Worm (Caenorhabditis elegans) whole organism, L1 larva: ENCODE data around the gene atp-5.

Experiments used
- C04F5.9 ChIP-seq: sonication (generic microtip); optimal IDR thresholded peaks from 2 replicates; lab custom pipeline; 2016; ENCODE audit warnings: missing genetic modification characterization, missing compliant biosample characterization
- C34B4.2 ChIP-seq: sonication (generic microtip); optimal IDR thresholded peaks from 2 replicates; lab custom pipeline; 2017; ENCODE audit warnings: mild to moderate bottlenecking, missing genetic modification characterization, missing compliant biosample characterization
- F16B12.6 ChIP-seq: fragments of 150-350 bp; optimal IDR thresholded peaks from 2 replicates; lab custom pipeline; 2014; ENCODE audit warnings: missing biosample characterization, missing genetic modification characterization
- aha-1 ChIP-seq: fragments of 150-350 bp; optimal IDR thresholded peaks from 2 replicates; lab custom pipeline; 2014; ENCODE audit warnings: missing biosample characterization, missing genetic modification characterization
- ama-1 ChIP-seq: fragments of 150-350 bp; optimal IDR thresholded peaks from 2 replicates; lab custom pipeline; 2014
- blmp-1 ChIP-seq: fragments of 150-350 bp; optimal IDR thresholded peaks from 2 replicates; lab custom pipeline; 2014; ENCODE audit warnings: missing biosample characterization, missing genetic modification characterization
- ceh-8 ChIP-seq: fragments of 200-800 bp; sonication (Bioruptor generic); optimal IDR thresholded peaks from 2 replicates; lab custom pipeline; 2018; ENCODE audit warnings: mild to moderate bottlenecking, missing genetic modification characterization, moderate library complexity, missing compliant biosample characterization
- ces-1 ChIP-seq: fragments of 150-350 bp; optimal IDR thresholded peaks from 2 replicates; lab custom pipeline; 2014; ENCODE audit warnings: missing biosample characterization, missing genetic modification reagents, missing genetic modification characterization
- dpl-1 ChIP-seq, 3 experiments: fragments of 150-350 bp in 2 of 3; sonication (generic microtip) in 1 of 3; optimal IDR thresholded peaks; 2 replicates each; lab custom pipeline; 2014 to 2017; ENCODE audit warnings: missing biosample characterization in 3 of 3, missing genetic modification characterization in 3 of 3, missing genetic modification reagents in 3 of 3
- dsc-1 ChIP-seq: sonication (generic microtip); optimal IDR thresholded peaks from 2 replicates; lab custom pipeline; 2016; ENCODE audit warnings: mild to moderate bottlenecking, missing genetic modification characterization, missing compliant biosample characterization
- efl-1 ChIP-seq, 4 experiments: fragments of 150-350 bp; optimal IDR thresholded peaks in 3 of 4; peaks in 1 of 4; 1 replicate in 1 of 4; 2 replicates in 3 of 4; lab custom pipeline; 2014; ENCODE audit warnings: missing biosample characterization in 2 of 4, missing genetic modification characterization in 2 of 4, missing genetic modification reagents in 2 of 4
- egl-13 ChIP-seq: sonication (generic microtip); optimal IDR thresholded peaks from 2 replicates; lab custom pipeline; 2016; ENCODE audit warnings: missing genotype, missing genetic modification reagents, missing genetic modification characterization, missing compliant biosample characterization
- elt-2 ChIP-seq: sonication (generic microtip); optimal IDR thresholded peaks from 2 replicates; lab custom pipeline; 2016; ENCODE audit warnings: missing genetic modification characterization, mild to moderate bottlenecking, inconsistent platforms, missing compliant biosample characterization, missing genetic modification reagents
- fkh-10 ChIP-seq: sonication (generic microtip); optimal IDR thresholded peaks from 2 replicates; lab custom pipeline; 2017; ENCODE audit warnings: missing biosample characterization, missing genetic modification reagents, missing genetic modification characterization
- fkh-4 ChIP-seq: sonication (generic microtip); optimal IDR thresholded peaks from 2 replicates; lab custom pipeline; 2016; ENCODE audit warnings: missing compliant biosample characterization, missing genetic modification characterization, borderline replicate concordance
- fkh-8 ChIP-seq: sonication (generic microtip); optimal IDR thresholded peaks from 2 replicates; lab custom pipeline; 2016; ENCODE audit warnings: mild to moderate bottlenecking, missing genetic modification characterization, missing compliant biosample characterization
- grh-1 ChIP-seq: fragments of 200-800 bp; sonication (Bioruptor generic); IDR thresholded peaks from 2 replicates; pipeline ENCODE4 v1.3.6; 2022; ENCODE audit warnings: missing genetic modification reagents, missing genetic modification characterization, missing compliant biosample characterization
- irx-1 ChIP-seq: sonication (generic microtip); optimal IDR thresholded peaks from 2 replicates; lab custom pipeline; 2016; ENCODE audit warnings: missing genetic modification characterization, missing compliant biosample characterization
- jun-1 ChIP-seq: fragments of 150-350 bp; optimal IDR thresholded peaks from 2 replicates; lab custom pipeline; 2014; ENCODE audit warnings: missing biosample characterization, missing genetic modification reagents, missing genetic modification characterization
- lin-13 ChIP-seq: fragments of 150-350 bp; optimal IDR thresholded peaks from 2 replicates; lab custom pipeline; 2014; ENCODE audit warnings: missing biosample characterization, missing genetic modification reagents, missing genetic modification characterization
- lin-14 ChIP-seq: fragments of 200-800 bp; sonication (Bioruptor generic); optimal IDR thresholded peaks from 2 replicates; lab custom pipeline; 2018; ENCODE audit warnings: mild to moderate bottlenecking, missing genetic modification characterization, moderate library complexity, missing compliant biosample characterization
- lsy-2 ChIP-seq, 2 experiments: fragments of 150-350 bp; optimal IDR thresholded peaks; 2 replicates each; lab custom pipeline; 2014; ENCODE audit warnings: missing biosample characterization in 2 of 2, missing genetic modification characterization in 2 of 2
- mab-9 ChIP-seq: fragments of 200-800 bp; sonication (Bioruptor generic); IDR thresholded peaks from 2 replicates; pipeline ENCODE4 v1.3.6; 2022; ENCODE audit warnings: missing genetic modification reagents, missing genetic modification characterization, missing compliant biosample characterization
- nhr-19 ChIP-seq: fragments of 200-800 bp; sonication (Bioruptor generic); conservative IDR thresholded peaks from 2 replicates; pipeline ENCODE4 v1.3.6; 2022; ENCODE audit warnings: missing genetic modification characterization, missing compliant biosample characterization
- nhr-47 ChIP-seq: sonication (generic microtip); optimal IDR thresholded peaks from 2 replicates; lab custom pipeline; 2016; ENCODE audit warnings: mild to moderate bottlenecking, missing genetic modification characterization, moderate library complexity, missing compliant biosample characterization
- nhr-71 ChIP-seq: sonication (generic microtip); optimal IDR thresholded peaks from 2 replicates; lab custom pipeline; 2016; ENCODE audit warnings: mild to moderate bottlenecking, missing genetic modification characterization, moderate library complexity, missing compliant biosample characterization
- nhr-84 ChIP-seq: sonication (generic microtip); optimal IDR thresholded peaks from 2 replicates; lab custom pipeline; 2017; ENCODE audit warnings: missing biosample characterization, missing genetic modification characterization
- nhr-85 ChIP-seq: sonication (generic microtip); peaks from one replicate; lab custom pipeline; 2016; ENCODE audit warnings: missing genetic modification characterization, inconsistent platforms, missing compliant biosample characterization
- pqm-1 ChIP-seq: sonication (generic microtip); optimal IDR thresholded peaks from 3 replicates; lab custom pipeline; 2017; ENCODE audit warnings: missing biosample characterization, missing genetic modification characterization
- rnt-1 ChIP-seq: sonication (generic microtip); optimal IDR thresholded peaks from 2 replicates; lab custom pipeline; 2016; ENCODE audit warnings: mild to moderate bottlenecking, missing genetic modification characterization, moderate library complexity, missing compliant biosample characterization
- sox-4 ChIP-seq: sonication (generic microtip); optimal IDR thresholded peaks from 2 replicates; lab custom pipeline; 2016; ENCODE audit warnings: missing genetic modification characterization, missing compliant biosample characterization
- swsn-7 ChIP-seq: sonication (generic microtip); optimal IDR thresholded peaks from 2 replicates; lab custom pipeline; 2016; ENCODE audit warnings: missing genetic modification characterization, missing compliant biosample characterization
- unc-130 ChIP-seq: fragments of 150-350 bp; optimal IDR thresholded peaks from 2 replicates; lab custom pipeline; 2017; ENCODE audit warnings: missing biosample characterization, missing genetic modification characterization, inconsistent platforms
- unc-30 ChIP-seq: sonication (generic microtip); optimal IDR thresholded peaks from 2 replicates; lab custom pipeline; 2017; ENCODE audit warnings: missing biosample characterization, missing genetic modification characterization
- unc-62 ChIP-seq: fragments of 150-350 bp; optimal IDR thresholded peaks from 2 replicates; lab custom pipeline; 2014; ENCODE audit warnings: missing biosample characterization, missing genetic modification reagents, missing genetic modification characterization
- unc-86 ChIP-seq: sonication (generic microtip); optimal IDR thresholded peaks from 2 replicates; lab custom pipeline; 2016; ENCODE audit warnings: missing genetic modification characterization, missing compliant biosample characterization
- vab-15 ChIP-seq: sonication (generic microtip); optimal IDR thresholded peaks from 2 replicates; lab custom pipeline; 2017; ENCODE audit warnings: missing genotype, mild to moderate bottlenecking, missing genetic modification characterization, missing compliant biosample characterization
- xbp-1 ChIP-seq: sonication (generic microtip); optimal IDR thresholded peaks from 2 replicates; lab custom pipeline; 2016; ENCODE audit warnings: missing genetic modification characterization, missing compliant biosample characterization
- zip-4 ChIP-seq: fragments of 200-800 bp; sonication (Bioruptor generic); optimal IDR thresholded peaks from 2 replicates; lab custom pipeline; 2018; ENCODE audit warnings: mild to moderate bottlenecking, missing genetic modification characterization, moderate library complexity, missing compliant biosample characterization
- ztf-4 ChIP-seq: fragments of 150-350 bp; optimal IDR thresholded peaks from 2 replicates; lab custom pipeline; 2014; ENCODE audit warnings: missing biosample characterization, missing genetic modification characterization

Gene atp-5

ce11 chrV:11123817-11124337 lies at the start of gene atp-5, which contains the start of gene lmtr-3 (continued):
- TF ChIP-seq nhr-71 (tag; lab: Kevin White, UChicago): peak; percentile 89
- TF ChIP-seq egl-13: peak; percentile 58
- no peak for TF ChIP-seq vab-15
- peak; percentile 72 for TF ChIP-seq dsc-1 (tag; lab: Kevin White, UChicago)
- TF ChIP-seq lin-14: peak; percentile 90
- peak; percentile 66 for TF ChIP-seq xbp-1
- peak; percentile 68 to 81 (median 69) for TF ChIP-seq dpl-1 (GFP tag; optimal IDR thresholded peaks at IDR 0.05; lab: Kevin White, UChicago)

- peak; percentile 53 for TF ChIP-seq lin-14
- no peak for TF ChIP-seq fkh-4 (tag; lab: Kevin White, UChicago)
- TF ChIP-seq nhr-19 (GFP tag; lab: Robert Waterston, UW): no peak
- peak; percentile 5 for TF ChIP-seq nhr-71 (tag; lab: Kevin White, UChicago)
- no peak for TF ChIP-seq swsn-7 (tag; lab: Kevin White, UChicago)
- TF ChIP-seq fkh-8 (tag; lab: Kevin White, UChicago): no peak
- TF ChIP-seq fkh-10 (GFP tag; lab: Kevin White, UChicago): peak; percentile 54
- TF ChIP-seq, all 84 proteins: peak for 3
Observed at ce11 chrV:11172667-11173066, 49.0 kb upstream of the atp-5 start.

ce11 chrV:11171906-11172305 lies 48.2 kb upstream of the atp-5 start, which contains the start of gene T19C4.5:
Gene T19C4.5, plus strand, starts transcription at chrV:11172213.
- no peak for TF ChIP-seq nhr-47 (tag; lab: Kevin White, UChicago)
- TF ChIP-seq unc-62 (GFP tag; lab: Kevin White, UChicago): no peak
- peak; percentile 8 for TF ChIP-seq rnt-1 (tag; lab: Kevin White, UChicago)
- peak; percentile 11 for TF ChIP-seq fkh-10 (GFP tag; lab: Kevin White, UChicago)
- no peak for TF ChIP-seq lsy-2 (tag; optimal IDR thresholded peaks at IDR 0.05; lab: Kevin White, UChicago)
- no peak for TF ChIP-seq F16B12.6
- no peak for TF ChIP-seq sox-4 (tag; lab: Kevin White, UChicago)
- TF ChIP-seq ceh-8 (GFP tag; lab: Kevin White, UChicago): no peak
- TF ChIP-seq unc-30 (tag; lab: Kevin White, UChicago): no peak
- no peak for TF ChIP-seq efl-1 (optimal IDR thresholded peaks at IDR 0.05; lab: Kevin White, UChicago)
- TF ChIP-seq efl-1 (GFP tag; optimal IDR thresholded peaks at IDR 0.05 in 1 of 2; lab: Kevin White, UChicago): peak in 1 of 2 experiments; percentile 92
- no peak for TF ChIP-seq blmp-1 (tag; lab: Kevin White, UChicago)
- TF ChIP-seq C04F5.9: no peak
- no peak for TF ChIP-seq jun-1 (tag; lab: Kevin White, UChicago)
- no peak for TF ChIP-seq ces-1

ce11 chrV:11170564-11171329 lies 47.1 kb upstream of the atp-5 start:
- no peak for TF ChIP-seq zip-4 (GFP tag; lab: Kevin White, UChicago)
- no peak for TF ChIP-seq lin-13
- no peak for TF ChIP-seq ama-1 (lab: Kevin White, UChicago)
- no peak for TF ChIP-seq pqm-1 (tag; lab: Kevin White, UChicago)
- TF ChIP-seq rnt-1 (tag; lab: Kevin White, UChicago): no peak

- TF ChIP-seq fkh-10 (GFP tag; lab: Kevin White, UChicago) (peak; percentile 79), ceh-8 (GFP tag; lab: Kevin White, UChicago) (no peak)
Observed at ce11 chrV:11167745-11168144, 44.1 kb upstream of the atp-5 start.

- no peak for TF ChIP-seq nhr-85 (tag; lab: Kevin White, UChicago)
- TF ChIP-seq elt-2 (tag; lab: Kevin White, UChicago): no peak
- TF ChIP-seq fkh-10 (GFP tag; lab: Kevin White, UChicago): no peak
- no peak for TF ChIP-seq mab-9
- no peak for TF ChIP-seq unc-86 (tag; lab: Kevin White, UChicago)
- no peak for TF ChIP-seq F16B12.6
- TF ChIP-seq nhr-47 (tag; lab: Kevin White, UChicago): no peak
- TF ChIP-seq ztf-4 (tag; lab: Kevin White, UChicago): no peak
- no peak for TF ChIP-seq dsc-1 (tag; lab: Kevin White, UChicago)
- no peak for TF ChIP-seq dpl-1 (GFP tag; optimal IDR thresholded peaks at IDR 0.05; lab: Kevin White, UChicago)
- no peak for TF ChIP-seq grh-1 (GFP tag; lab: Robert Waterston, UW)
- no peak for TF ChIP-seq C34B4.2 (tag; lab: Kevin White, UChicago)
- no peak for TF ChIP-seq unc-130
- no peak for TF ChIP-seq C04F5.9
- TF ChIP-seq irx-1 (tag; lab: Kevin White, UChicago): no peak
- no peak for TF ChIP-seq aha-1 (tag; lab: Kevin White, UChicago)
- no peak for TF ChIP-seq nhr-84 (tag; lab: Kevin White, UChicago)
- TF ChIP-seq, all 84 proteins: peak for 0
Observed at ce11 chrV:11164475-11164874, 40.8 kb upstream of the atp-5 start, which contains the start of gene srg-40. Gene srg-40, minus strand, starts transcription at chrV:11164575.
